Fruit fly (Drosophila melanogaster) ovary, adult (tissue): ENCODE measurements around the gene mamo.
A peak's percentile ranks its signal among the peaks of the same experiment; 100 is the strongest.

Source experiments
- CG17801 ChIP-seq: fragments of 200-800 bp; optimal IDR thresholded peaks from 2 replicates; lab custom pipeline; 2019; ENCODE audit warnings: missing biosample characterization, mild to moderate bottlenecking, missing genetic modification characterization, moderate library complexity; ENCODE audit not compliant: partially characterized antibody

Gene mamo

DNA sequence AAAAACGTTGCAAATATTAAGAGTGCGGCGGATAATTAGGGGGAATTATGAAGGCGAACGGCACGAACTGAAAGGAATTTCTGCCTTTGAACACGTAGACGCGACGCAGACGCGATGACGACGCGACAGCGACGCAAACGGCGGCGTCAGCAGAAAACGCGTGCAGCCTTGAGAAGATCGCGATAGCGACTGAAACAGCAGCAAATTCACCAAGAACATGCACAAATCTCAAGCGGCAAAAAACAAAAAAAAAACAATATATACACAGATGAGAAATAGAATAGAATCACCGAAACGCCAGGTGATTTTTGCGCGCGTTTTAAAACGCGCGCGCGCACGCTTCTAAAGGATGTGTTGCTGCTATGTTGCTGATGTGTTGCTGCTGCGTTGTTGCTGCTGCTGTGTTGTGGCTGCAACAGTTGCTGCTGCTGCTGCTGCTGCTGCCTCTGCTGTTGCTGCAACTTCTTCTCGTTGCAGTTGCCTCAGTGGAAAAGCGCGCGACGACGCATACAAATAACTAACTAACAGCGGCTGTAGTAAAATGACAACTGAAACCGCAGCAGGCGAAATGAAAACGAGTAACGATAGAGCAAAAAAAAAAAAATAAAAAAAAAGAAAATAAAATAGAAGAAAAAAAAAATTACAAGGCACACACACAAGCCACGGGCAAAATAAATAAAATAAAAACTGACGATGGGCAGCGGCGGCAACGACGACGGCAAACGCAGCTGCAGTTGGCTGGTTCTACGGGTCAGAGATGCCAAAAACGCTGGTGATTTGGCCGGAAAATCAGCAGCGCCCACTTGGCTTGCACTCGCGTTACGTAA, 57.3 kb downstream of the mamo start:
- no peak for TF ChIP-seq CG17801 (GFP tag; lab: Kevin White, UChicago)

DNA sequence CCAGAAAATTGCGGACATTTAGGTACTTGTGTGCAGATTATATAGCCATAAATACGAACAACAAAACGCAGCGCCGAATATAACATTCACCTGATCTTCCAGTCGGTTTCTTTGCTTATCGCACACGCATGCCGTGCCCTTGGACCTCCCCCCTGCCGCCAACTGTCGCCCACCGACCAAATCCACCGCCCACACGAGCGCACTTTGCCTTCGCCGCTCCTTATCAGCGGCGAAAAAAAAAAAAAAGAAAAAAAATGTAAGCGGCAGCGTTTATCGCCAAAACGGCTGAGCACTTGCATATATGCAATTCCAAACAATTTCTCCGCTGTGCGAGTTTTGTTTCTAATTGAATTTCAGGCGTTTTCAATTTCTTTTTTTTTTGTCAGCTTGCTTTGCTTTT, 58.9 kb downstream of the mamo start:
- no peak for TF ChIP-seq CG17801 (GFP tag; lab: Kevin White, UChicago)

dm6 chrX:13923286-13923685, 67.0 kb downstream of the mamo start:
- no peak for TF ChIP-seq CG17801 (GFP tag; lab: Kevin White, UChicago)

dm6 chrX:13911184-13911583, 79.1 kb downstream of the mamo start:
- TF ChIP-seq CG17801 (GFP tag; lab: Kevin White, UChicago): no peak

- TF ChIP-seq CG17801 (GFP tag; lab: Kevin White, UChicago): no peak
These were observed 81.3 kb downstream of the mamo start for dm6 chrX:13909002-13909544.

DNA sequence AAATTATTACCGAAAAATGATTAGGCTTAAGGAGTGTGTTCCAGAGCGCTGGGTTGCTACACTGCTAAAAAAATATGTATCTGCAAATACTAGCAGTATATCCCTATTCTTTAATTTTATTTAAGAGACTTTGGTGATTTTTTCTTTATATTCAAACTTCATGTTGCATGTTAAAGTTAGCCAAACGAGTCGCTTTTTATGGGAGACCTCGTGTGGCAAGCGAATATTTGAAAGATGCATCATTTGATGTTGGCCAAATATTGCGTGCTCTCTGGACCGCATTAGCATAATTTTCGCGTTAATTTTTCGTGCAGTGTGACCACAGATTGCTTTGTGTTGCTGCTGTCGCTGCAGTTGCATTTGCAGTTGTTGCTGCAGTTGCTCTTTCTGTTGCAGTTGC, 83.2 kb downstream of the mamo start:
- no peak for TF ChIP-seq CG17801 (GFP tag; lab: Kevin White, UChicago)

DNA sequence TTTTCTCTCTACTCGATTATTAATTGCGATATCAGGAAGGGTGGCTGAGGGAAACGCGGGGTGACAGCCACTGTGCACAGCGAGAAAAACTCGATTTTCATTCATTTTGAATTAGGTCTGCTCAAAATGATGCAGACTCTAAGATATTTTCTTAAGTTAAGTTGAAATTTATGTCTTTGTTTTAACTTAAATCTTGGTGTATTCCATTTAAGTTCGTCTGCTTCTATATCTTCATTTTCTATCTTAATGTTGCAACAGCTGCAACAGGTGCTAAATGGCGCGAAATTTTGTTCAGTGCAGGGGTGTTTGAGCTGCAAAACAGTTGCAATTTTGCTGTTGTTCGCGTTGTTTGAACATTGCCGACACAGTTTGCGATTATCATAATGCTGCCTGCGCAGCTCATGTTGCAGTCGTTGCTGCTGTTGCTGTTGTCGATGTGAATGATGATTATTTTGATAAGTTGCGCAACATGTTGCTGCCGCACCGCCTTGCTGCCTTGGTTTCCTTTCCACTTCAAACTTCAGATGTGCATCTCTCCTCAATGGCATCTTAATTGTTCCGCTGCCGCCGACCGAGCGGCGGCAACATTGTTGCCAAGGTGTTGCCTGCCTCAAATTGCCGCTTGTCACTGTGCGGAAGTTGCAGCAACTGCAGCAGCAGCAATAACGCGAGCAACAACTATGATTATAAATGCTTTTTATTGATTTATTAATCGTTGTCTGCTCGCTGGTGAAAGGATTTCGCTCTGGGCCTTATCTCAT, 84.1 kb downstream of the mamo start:
- no peak for TF ChIP-seq CG17801 (GFP tag; lab: Kevin White, UChicago)

DNA sequence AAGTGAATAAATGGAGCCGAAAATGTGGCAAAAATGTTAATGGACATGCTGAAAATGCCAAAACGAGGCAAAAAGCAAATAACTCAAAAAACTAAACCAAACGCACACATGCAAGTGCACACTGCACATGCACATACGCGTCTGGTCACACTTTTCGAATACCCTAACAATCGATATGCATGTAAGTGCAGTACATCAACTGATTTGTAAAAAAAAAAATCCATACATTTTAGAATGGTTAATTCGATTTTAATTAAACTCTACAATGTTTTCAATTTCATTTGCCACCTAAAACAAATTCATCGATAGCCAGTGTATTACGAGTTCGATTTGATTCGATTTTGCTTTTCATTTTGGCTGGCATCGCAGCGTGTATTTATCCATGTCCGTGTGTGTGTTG, 95.8 kb downstream of the mamo start:
- no peak for TF ChIP-seq CG17801 (GFP tag; lab: Kevin White, UChicago)

DNA sequence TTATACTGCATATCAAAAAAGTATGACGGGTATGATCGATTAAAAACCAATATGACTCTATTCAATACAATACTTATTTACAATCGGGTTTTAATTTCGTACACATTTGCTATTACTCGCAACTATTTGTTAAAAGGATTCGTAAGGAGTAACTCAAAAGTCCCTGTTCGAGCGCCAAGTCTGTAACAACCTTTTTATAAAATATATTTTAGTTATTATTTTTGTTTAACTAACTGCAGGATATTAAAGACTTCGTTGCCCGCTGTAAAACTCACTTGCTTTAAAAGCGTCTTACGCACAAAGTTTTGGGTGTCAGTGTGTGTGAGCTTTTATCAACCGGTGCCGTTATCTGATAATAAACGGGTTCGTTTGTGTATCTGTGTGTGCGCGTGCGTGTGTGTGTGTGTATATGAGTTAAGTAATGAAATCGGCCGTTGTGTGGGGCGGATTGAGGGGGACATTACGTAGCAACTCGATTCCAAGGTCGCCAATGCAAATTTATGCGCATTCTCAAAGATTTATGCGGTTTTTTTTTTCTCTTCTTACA, 99.4 kb downstream of the mamo start:
- no peak for TF ChIP-seq CG17801 (GFP tag; lab: Kevin White, UChicago)

DNA sequence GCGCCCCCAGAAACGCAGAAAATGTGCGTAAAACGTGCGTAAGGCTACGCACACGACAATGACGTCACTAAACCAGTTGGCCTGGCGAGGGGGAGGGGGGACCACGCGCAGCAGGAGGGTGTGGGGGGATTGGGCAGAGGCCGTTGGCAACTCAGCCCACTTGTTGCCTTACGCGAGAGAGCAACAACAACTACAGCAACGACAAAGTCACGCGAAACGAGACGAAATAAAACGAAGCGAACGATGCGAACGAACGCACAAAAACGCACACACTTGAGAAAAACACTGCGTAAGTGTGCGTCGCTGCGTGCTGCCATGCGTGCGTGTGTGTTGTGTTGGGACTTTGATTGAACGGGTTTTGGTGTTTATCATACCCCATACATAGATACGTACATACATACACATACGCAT, 99.9 kb downstream of the mamo start:
- no peak for TF ChIP-seq CG17801 (GFP tag; lab: Kevin White, UChicago)

- peak; percentile 21 for TF ChIP-seq CG17801 (GFP tag; lab: Kevin White, UChicago)
These were observed 101.1 kb downstream of the mamo start for dm6 chrX:13889164-13889672.

DNA sequence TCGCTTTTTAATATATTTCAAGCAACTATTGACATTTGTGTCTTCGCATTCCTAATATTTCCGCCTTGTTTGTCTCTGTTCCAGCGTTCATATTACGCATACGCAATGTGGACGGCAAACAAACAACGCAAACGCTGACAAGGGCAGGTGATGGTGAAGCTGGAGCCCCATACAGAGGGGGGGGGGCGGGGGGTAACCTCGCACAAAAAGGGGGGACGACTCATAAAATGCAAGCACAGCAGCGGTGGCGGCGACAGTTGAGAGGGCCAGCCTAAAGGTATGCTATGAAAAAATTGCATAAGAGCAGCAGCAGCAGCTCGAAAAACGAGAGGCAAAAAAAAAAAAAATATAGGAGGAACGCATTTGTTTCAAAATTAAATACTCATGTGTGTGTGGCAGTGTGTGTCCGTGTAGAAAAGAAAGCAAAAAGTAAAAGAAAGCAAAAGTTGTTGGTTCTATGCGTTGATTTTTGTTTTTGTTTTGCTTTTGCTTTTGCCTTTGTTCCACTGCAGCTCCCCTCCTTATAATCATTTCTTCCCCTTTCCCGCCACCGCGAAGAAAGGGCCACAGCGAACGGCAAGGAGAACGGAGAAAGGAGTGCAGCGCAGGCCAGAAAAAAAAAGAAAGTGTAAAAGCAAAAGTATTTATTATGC, 111.0 kb downstream of the mamo start:
- no peak for TF ChIP-seq CG17801 (GFP tag; lab: Kevin White, UChicago)

DNA sequence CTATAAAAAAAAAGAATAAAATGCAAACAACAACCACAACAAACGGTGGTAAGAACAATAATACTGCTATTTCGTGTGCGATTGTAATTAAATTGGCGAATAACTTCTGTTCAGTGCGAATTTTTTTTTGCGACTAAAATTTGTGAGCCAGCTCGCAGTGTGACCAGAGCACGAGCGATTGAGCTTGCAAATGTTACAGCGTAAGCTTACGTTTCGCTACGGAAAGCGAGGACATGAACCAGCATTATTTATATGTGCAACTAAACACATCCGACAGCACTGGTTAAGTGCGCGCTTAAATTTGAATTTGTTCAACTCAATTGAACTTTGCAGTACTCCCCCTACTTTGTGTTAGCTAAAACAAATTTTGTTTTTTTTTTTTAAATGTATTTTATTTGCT, 144.6 kb downstream of the mamo start, which contains the start of gene AMPdeam:
Gene AMPdeam (minus strand): TSS at position 139 of the 400 bp plus-strand sequence.
- TF ChIP-seq CG17801 (GFP tag; lab: Kevin White, UChicago): peak; percentile 52

DNA sequence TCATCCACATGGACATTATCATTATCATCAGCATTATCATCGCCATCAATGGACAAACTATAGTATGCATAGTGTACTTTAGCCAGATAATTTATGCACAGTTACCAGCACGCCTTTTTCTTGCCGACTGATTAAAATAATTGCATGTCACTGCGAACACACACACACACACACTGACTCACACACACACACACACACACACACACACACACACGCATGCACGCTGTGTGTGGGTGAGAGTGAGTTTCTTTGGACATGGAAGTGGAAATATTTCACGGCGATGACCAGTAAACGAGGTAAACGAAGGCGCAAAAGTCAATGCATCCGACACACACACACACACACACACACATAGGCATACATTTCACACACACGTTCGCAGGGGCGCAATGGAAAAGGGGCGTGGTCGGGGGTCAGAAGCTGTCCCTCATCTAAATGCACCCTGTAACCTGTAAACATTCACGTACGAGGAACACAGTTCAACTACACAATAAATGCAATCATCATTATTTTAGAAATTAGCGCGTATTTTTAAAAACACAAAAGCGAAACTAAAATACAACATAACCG, 145.9 kb downstream of the mamo start:
- no peak for TF ChIP-seq CG17801 (GFP tag; lab: Kevin White, UChicago)
